Worm (Caenorhabditis elegans) whole organism, L4 larva: ENCODE measurements around the gene C27A7.8.

Source experiments
- F26F4.8 ChIP-seq: fragments of 200-800 bp; sonication (Bioruptor generic); conservative IDR thresholded peaks from 2 replicates; pipeline ENCODE4 v1.3.6; 2022; ENCODE audit warnings: missing genetic modification characterization, missing compliant biosample characterization
- fkh-10 ChIP-seq: fragments of 150-350 bp; optimal IDR thresholded peaks from 2 replicates; lab custom pipeline; 2014; ENCODE audit warnings: missing biosample characterization, missing genetic modification reagents, missing genetic modification characterization
- lin-29 ChIP-seq: fragments of 200-800 bp; sonication (Bioruptor generic); IDR thresholded peaks from 2 replicates; pipeline ENCODE4 v1.3.6; 2022; ENCODE audit warnings: missing genetic modification reagents, missing genetic modification characterization, missing compliant biosample characterization
- lin-38 ChIP-seq: fragments of 200-800 bp; sonication (Bioruptor generic); IDR thresholded peaks from 2 replicates; pipeline ENCODE4 v1.3.6; 2022; ENCODE audit warnings: missing genetic modification reagents, missing genetic modification characterization, missing compliant biosample characterization
- mdt-29 ChIP-seq: fragments of 200-800 bp; sonication (Bioruptor generic); IDR thresholded peaks from 2 replicates; pipeline ENCODE4 v1.3.6; 2022; ENCODE audit warnings: missing genetic modification reagents, missing genetic modification characterization, missing compliant biosample characterization
- nhr-11 ChIP-seq: fragments of 150-350 bp; optimal IDR thresholded peaks from 2 replicates; lab custom pipeline; 2014; ENCODE audit warnings: missing biosample characterization, missing genetic modification characterization
- nhr-41 ChIP-seq: fragments of 200-800 bp; sonication (Bioruptor generic); IDR thresholded peaks from 2 replicates; pipeline ENCODE4 v1.3.6; 2022; ENCODE audit warnings: missing genetic modification reagents, missing genetic modification characterization, missing compliant biosample characterization
- nhr-76 ChIP-seq: fragments of 150-350 bp; optimal IDR thresholded peaks from 2 replicates; lab custom pipeline; 2014; ENCODE audit warnings: missing biosample characterization, missing genetic modification characterization
- php-3 ChIP-seq: fragments of 200-800 bp; sonication (Bioruptor generic); IDR thresholded peaks from 2 replicates; pipeline ENCODE4 v1.3.6; 2022; ENCODE audit warnings: missing genetic modification reagents, missing genetic modification characterization, missing compliant biosample characterization
- tra-1 ChIP-seq: fragments of 200-800 bp; sonication (Bioruptor generic); IDR thresholded peaks from 2 replicates; pipeline ENCODE4 v1.3.6; 2022; ENCODE audit warnings: missing genetic modification reagents, missing genetic modification characterization, missing compliant biosample characterization
- unc-39 ChIP-seq: sonication (generic microtip); optimal IDR thresholded peaks from 2 replicates; lab custom pipeline; 2017; ENCODE audit warnings: missing biosample characterization, missing genetic modification characterization
- zfp-3 ChIP-seq: fragments of 200-800 bp; sonication (Bioruptor generic); conservative IDR thresholded peaks from 2 replicates; pipeline ENCODE4 v1.3.6; 2022; ENCODE audit warnings: missing genetic modification reagents, missing genetic modification characterization, missing compliant biosample characterization
- zip-11 ChIP-seq: fragments of 200-800 bp; sonication (Bioruptor generic); IDR thresholded peaks from 2 replicates; pipeline ENCODE4 v1.3.6; 2022; ENCODE audit warnings: missing genetic modification characterization, missing compliant biosample characterization

DNA sequence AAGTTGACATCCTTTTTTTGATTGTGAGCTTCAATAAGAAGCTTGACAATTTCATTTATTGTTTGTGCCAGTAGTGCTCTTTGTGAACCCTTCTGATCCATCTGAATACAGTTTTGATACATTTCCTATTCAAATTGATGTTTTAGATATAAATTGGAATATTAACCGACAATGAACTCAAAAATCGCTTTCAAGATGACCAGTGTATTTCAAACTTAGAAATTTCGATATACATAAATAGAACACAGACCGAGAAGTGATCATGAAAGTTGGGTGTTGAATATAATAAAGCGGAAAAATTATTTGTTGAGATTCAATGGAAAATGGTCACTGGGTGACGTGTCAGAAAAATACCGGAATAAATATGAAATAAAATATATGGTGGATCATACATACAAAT is 28.4 kb downstream of the C27A7.8 start, which contains the start of gene elpc-3:
- TF ChIP-seq fkh-10 (GFP tag; lab: Kevin White, UChicago) (no peak), zfp-3 (GFP tag; lab: Robert Waterston, UW) (no peak), zip-11 (GFP tag; lab: Robert Waterston, UW) (no peak), lin-29 (no peak), unc-39 (tag; lab: Kevin White, UChicago) (no peak), nhr-76 (tag; lab: Kevin White, UChicago) (no peak), php-3 (GFP tag; lab: Robert Waterston, UW) (no peak), nhr-41 (GFP tag; lab: Robert Waterston, UW) (no peak), tra-1 (no peak), lin-38 (GFP tag; lab: Robert Waterston, UW) (no peak), F26F4.8 (GFP tag; lab: Robert Waterston, UW) (no peak), nhr-11 (tag; lab: Kevin White, UChicago) (no peak), mdt-29 (GFP tag; lab: Robert Waterston, UW) (no peak)
